Worm (Caenorhabditis elegans) whole organism, late embryonic: Measurements from ENCODE around the gene asm-3.

Experiments
- C08G9.2 ChIP-seq: sonication (generic microtip); optimal IDR thresholded peaks from 2 replicates; lab custom pipeline; 2016; ENCODE audit warnings: mild to moderate bottlenecking, missing genetic modification characterization, moderate library complexity, missing compliant biosample characterization
- F13H6.1 ChIP-seq: sonication (generic microtip); optimal IDR thresholded peaks from 2 replicates; lab custom pipeline; 2016; ENCODE audit warnings: missing genetic modification characterization, missing compliant biosample characterization
- K02D7.2 ChIP-seq: sonication (generic microtip); optimal IDR thresholded peaks from 2 replicates; lab custom pipeline; 2017; ENCODE audit warnings: mild to moderate bottlenecking, missing genetic modification characterization, missing compliant biosample characterization
- K09A11.1 ChIP-seq: sonication (generic microtip); optimal IDR thresholded peaks from 2 replicates; lab custom pipeline; 2017; ENCODE audit warnings: antibody characterized with exemption, mild to moderate bottlenecking, missing genetic modification characterization, missing compliant biosample characterization; ENCODE audit not compliant: insufficient read depth
- T23F11.4 ChIP-seq: fragments of 200-800 bp; sonication (Bioruptor generic); optimal IDR thresholded peaks from 2 replicates; lab custom pipeline; 2018; ENCODE audit warnings: mild to moderate bottlenecking, missing genetic modification characterization, missing compliant biosample characterization
- ceh-14 ChIP-seq: sonication (generic microtip); optimal IDR thresholded peaks from 2 replicates; lab custom pipeline; 2016; ENCODE audit warnings: missing genotype, missing genetic modification characterization, missing compliant biosample characterization
- ceh-19 ChIP-seq: fragments of 200-800 bp; sonication (Bioruptor generic); optimal IDR thresholded peaks from 2 replicates; lab custom pipeline; 2018; ENCODE audit warnings: mild to moderate bottlenecking, missing genetic modification characterization, missing compliant biosample characterization
- ceh-2 ChIP-seq: sonication (generic microtip); optimal IDR thresholded peaks from 2 replicates; lab custom pipeline; 2016; ENCODE audit warnings: missing genotype, missing genetic modification characterization, missing compliant biosample characterization
- ceh-24 ChIP-seq: sonication (generic microtip); optimal IDR thresholded peaks from 2 replicates; lab custom pipeline; 2016; ENCODE audit warnings: mild to moderate bottlenecking, missing genetic modification characterization, missing compliant biosample characterization
- ceh-31 ChIP-seq: sonication (generic microtip); optimal IDR thresholded peaks from 2 replicates; lab custom pipeline; 2016; ENCODE audit warnings: missing genetic modification characterization, missing compliant biosample characterization
- ceh-48 ChIP-seq: sonication (generic microtip); optimal IDR thresholded peaks from 2 replicates; lab custom pipeline; 2016; ENCODE audit warnings: missing genetic modification characterization, inconsistent platforms, missing compliant biosample characterization
- ceh-6 ChIP-seq: fragments of 200-800 bp; sonication (Bioruptor generic); optimal IDR thresholded peaks from 2 replicates; lab custom pipeline; 2018; ENCODE audit warnings: mild to moderate bottlenecking, missing genetic modification characterization, missing compliant biosample characterization
- che-1 ChIP-seq: sonication (generic microtip); optimal IDR thresholded peaks from 2 replicates; lab custom pipeline; 2016; ENCODE audit warnings: mild to moderate bottlenecking, missing genetic modification characterization, missing compliant biosample characterization
- dve-1 ChIP-seq: sonication (generic microtip); optimal IDR thresholded peaks from 2 replicates; lab custom pipeline; 2017; ENCODE audit warnings: antibody characterized with exemption, mild to moderate bottlenecking, missing genetic modification characterization, missing compliant biosample characterization
- elt-4 ChIP-seq: sonication (generic microtip); optimal IDR thresholded peaks from 2 replicates; lab custom pipeline; 2016; ENCODE audit warnings: missing genetic modification characterization, missing compliant biosample characterization
- eyg-1 ChIP-seq: sonication (generic microtip); optimal IDR thresholded peaks from 2 replicates; lab custom pipeline; 2016; ENCODE audit warnings: missing genotype, missing genetic modification characterization, missing compliant biosample characterization
- fax-1 ChIP-seq: sonication (generic microtip); optimal IDR thresholded peaks from 2 replicates; lab custom pipeline; 2016; ENCODE audit warnings: missing genotype, missing genetic modification characterization, missing compliant biosample characterization
- fkh-6 ChIP-seq: sonication (generic microtip); optimal IDR thresholded peaks from 2 replicates; lab custom pipeline; 2016; ENCODE audit warnings: missing genetic modification characterization, missing compliant biosample characterization
- gmeb-2 ChIP-seq: sonication (generic microtip); optimal IDR thresholded peaks from 2 replicates; lab custom pipeline; 2016; ENCODE audit warnings: missing genetic modification characterization, inconsistent platforms, missing compliant biosample characterization
- hlh-13 ChIP-seq: fragments of 200-800 bp; sonication (Bioruptor generic); optimal IDR thresholded peaks from 2 replicates; lab custom pipeline; 2018; ENCODE audit warnings: mild to moderate bottlenecking, missing genetic modification characterization, missing compliant biosample characterization
- hlh-15 ChIP-seq: sonication (generic microtip); optimal IDR thresholded peaks from 2 replicates; lab custom pipeline; 2016; ENCODE audit warnings: missing genetic modification characterization, missing compliant biosample characterization
- hlh-6 ChIP-seq: sonication (generic microtip); optimal IDR thresholded peaks from 2 replicates; lab custom pipeline; 2016; ENCODE audit warnings: missing genotype, missing genetic modification characterization, missing compliant biosample characterization
- hlh-8 ChIP-seq: sonication (generic microtip); optimal IDR thresholded peaks from 2 replicates; lab custom pipeline; 2016; ENCODE audit warnings: missing genotype, missing genetic modification characterization, missing compliant biosample characterization
- lim-6 ChIP-seq: sonication (generic microtip); optimal IDR thresholded peaks from 2 replicates; lab custom pipeline; 2016; ENCODE audit warnings: missing genetic modification characterization, missing compliant biosample characterization
- lin-11 ChIP-seq: fragments of 200-800 bp; sonication (Bioruptor generic); optimal IDR thresholded peaks from 2 replicates; lab custom pipeline; 2018; ENCODE audit warnings: mild to moderate bottlenecking, missing genetic modification characterization, missing compliant biosample characterization
- madf-2 ChIP-seq: sonication (generic microtip); optimal IDR thresholded peaks from 2 replicates; lab custom pipeline; 2017; ENCODE audit warnings: missing genetic modification characterization, missing compliant biosample characterization
- mec-3 ChIP-seq: sonication (generic microtip); optimal IDR thresholded peaks from 2 replicates; lab custom pipeline; 2016; ENCODE audit warnings: borderline replicate concordance, missing genetic modification characterization, missing compliant biosample characterization
- nfya-1 ChIP-seq: sonication (generic microtip); optimal IDR thresholded peaks from 2 replicates; lab custom pipeline; 2017; ENCODE audit warnings: missing genetic modification characterization, mild to moderate bottlenecking, missing compliant biosample characterization, antibody characterized with exemption, moderate library complexity
- nhr-11 ChIP-seq: fragments of 150-350 bp; optimal IDR thresholded peaks from 2 replicates; lab custom pipeline; 2014; ENCODE audit warnings: missing biosample characterization, missing genetic modification characterization
- nhr-232 ChIP-seq: sonication (generic microtip); optimal IDR thresholded peaks from 2 replicates; lab custom pipeline; 2016; ENCODE audit warnings: missing genetic modification characterization, missing compliant biosample characterization
- odd-2 ChIP-seq: sonication (generic microtip); optimal IDR thresholded peaks from 2 replicates; lab custom pipeline; 2017; ENCODE audit warnings: antibody characterized with exemption, mild to moderate bottlenecking, missing genetic modification characterization, missing compliant biosample characterization
- pat-9 ChIP-seq: fragments of 200-800 bp; sonication (Bioruptor generic); optimal IDR thresholded peaks from 2 replicates; lab custom pipeline; 2018; ENCODE audit warnings: mild to moderate bottlenecking, missing genetic modification characterization, moderate library complexity, missing compliant biosample characterization
- rnt-1 ChIP-seq: sonication (generic microtip); optimal IDR thresholded peaks from 2 replicates; lab custom pipeline; 2016; ENCODE audit warnings: missing genetic modification characterization, missing compliant biosample characterization
- sox-2 ChIP-seq: fragments of 200-800 bp; sonication (Bioruptor generic); IDR thresholded peaks from 2 replicates; pipeline ENCODE4 v1.3.6; 2022; ENCODE audit warnings: missing genetic modification reagents, missing genetic modification characterization, missing compliant biosample characterization
- sox-4 ChIP-seq: sonication (generic microtip); optimal IDR thresholded peaks from 2 replicates; lab custom pipeline; 2017; ENCODE audit warnings: mild to moderate bottlenecking, missing genetic modification characterization, inconsistent platforms, missing compliant biosample characterization
- tbx-2 ChIP-seq: sonication (generic microtip); optimal IDR thresholded peaks from 2 replicates; lab custom pipeline; 2016; ENCODE audit warnings: missing genetic modification characterization, missing compliant biosample characterization
- ttx-3 ChIP-seq: sonication (generic microtip); optimal IDR thresholded peaks from 2 replicates; lab custom pipeline; 2016; ENCODE audit warnings: missing genetic modification reagents, missing genetic modification characterization, missing compliant biosample characterization
- unc-42 ChIP-seq: sonication (generic microtip); optimal IDR thresholded peaks from 2 replicates; lab custom pipeline; 2016; ENCODE audit warnings: missing genotype, missing genetic modification characterization, missing compliant biosample characterization
- unc-55 ChIP-seq: sonication (generic microtip); optimal IDR thresholded peaks from 2 replicates; lab custom pipeline; 2017; ENCODE audit warnings: missing biosample characterization, missing genetic modification reagents, missing genetic modification characterization
- ztf-16 ChIP-seq: sonication (generic microtip); optimal IDR thresholded peaks from 2 replicates; lab custom pipeline; 2017; ENCODE audit warnings: missing genetic modification characterization, missing compliant biosample characterization

The asm-3 gene

DNA sequence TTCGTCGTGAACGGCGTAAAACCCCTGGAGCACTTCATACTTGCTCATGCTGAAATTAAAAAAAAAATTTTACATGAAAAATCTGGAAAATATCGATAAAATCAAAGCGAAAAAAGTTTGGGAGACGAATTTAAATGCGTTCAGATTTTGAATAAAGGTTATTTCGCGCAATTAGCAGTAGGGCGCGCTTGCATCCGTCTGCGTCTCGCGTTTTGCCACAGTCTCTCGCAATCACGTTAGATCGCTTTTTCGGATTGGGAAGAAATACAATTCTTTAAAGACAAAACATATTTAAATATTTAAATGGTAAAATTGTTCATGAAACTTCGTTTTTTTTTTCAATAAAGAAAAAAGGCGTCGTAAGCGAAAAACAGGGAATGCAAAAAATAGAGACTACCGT, 4.2 kb downstream of the asm-3 start, which contains the start of gene pig-1:
Gene pig-1 (minus strand): TSS at position 49 of the 400 bp plus-strand sequence.
- TF ChIP-seq nfya-1 (tag; lab: Kevin White, UChicago) (peak; percentile 20), unc-42 (tag; lab: Kevin White, UChicago) (peak; percentile 62), ceh-31 (tag; lab: Kevin White, UChicago) (peak; percentile 45), pat-9 (tag; lab: Kevin White, UChicago) (no peak), unc-55 (GFP tag; lab: Kevin White, UChicago) (peak; percentile 15)

DNA sequence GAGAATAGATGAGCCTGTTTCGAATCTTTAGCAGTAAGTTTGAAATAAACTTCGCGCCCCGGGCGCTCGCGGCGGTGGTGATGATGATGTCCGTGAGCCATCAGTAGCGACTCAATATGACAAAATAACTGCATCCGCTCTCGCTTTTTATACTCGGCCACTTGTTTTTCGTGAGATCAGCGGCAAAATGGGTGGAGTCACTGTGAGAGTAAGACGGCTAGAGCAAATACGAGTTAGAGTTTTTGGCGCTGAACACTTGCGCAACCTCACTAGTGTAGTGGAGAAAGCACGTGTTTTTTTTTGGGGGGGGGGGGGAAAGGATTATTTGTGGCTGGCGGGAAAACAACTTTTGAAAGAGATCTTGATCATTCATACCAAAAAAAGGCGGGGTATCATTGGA, 17.2 kb downstream of the asm-3 start, which contains the start of gene W03G1.5:
Gene W03G1.5 (minus strand): TSS at position 101 of the 400 bp plus-strand sequence.
- TF ChIP-seq K02D7.2 (tag; lab: Kevin White, UChicago) = no peak
- TF ChIP-seq che-1 (tag; lab: Kevin White, UChicago) = no peak

DNA sequence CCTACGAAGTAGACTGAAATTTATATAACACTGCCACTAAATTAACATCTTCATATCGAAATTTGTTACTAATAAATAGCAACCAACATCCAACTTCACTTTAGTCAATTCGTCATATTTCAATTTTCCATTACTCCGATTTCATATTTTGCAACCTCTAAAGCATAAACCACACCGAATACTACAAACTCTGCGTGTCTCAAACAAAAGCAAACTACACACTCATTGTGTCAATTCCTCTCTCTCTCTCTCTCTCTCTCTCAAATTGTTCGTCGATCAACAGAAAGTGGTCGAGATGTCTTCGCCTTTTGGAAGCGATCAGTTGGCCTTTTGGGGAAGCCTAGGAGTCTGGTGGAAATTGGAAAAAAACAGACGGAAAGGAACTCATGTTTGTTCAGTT, 19.1 kb downstream of the asm-3 start:
- no peak for TF ChIP-seq mec-3

DNA sequence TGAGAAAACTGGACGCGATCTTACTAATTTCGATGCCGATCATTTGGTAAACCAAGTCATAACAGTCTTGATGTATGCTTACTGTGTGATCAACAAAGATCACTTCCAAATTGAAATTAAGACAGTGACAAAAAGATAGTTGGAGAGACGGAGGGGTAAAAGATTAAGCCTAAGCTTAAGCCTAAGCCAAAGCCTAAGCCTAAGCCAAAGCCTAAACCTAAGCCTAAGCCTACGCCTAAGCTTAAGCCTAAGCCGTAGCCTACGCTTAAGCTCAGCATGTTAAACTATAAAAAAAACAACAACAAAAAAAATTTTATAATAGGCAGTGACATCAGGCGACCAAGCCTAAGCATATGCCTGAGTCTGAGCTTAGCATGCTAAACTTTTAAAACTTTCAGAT, 26.5 kb downstream of the asm-3 start:
- TF ChIP-seq K02D7.2 (tag; lab: Kevin White, UChicago) (no peak), dve-1 (tag; lab: Kevin White, UChicago) (peak; percentile 30), ttx-3 (tag; lab: Kevin White, UChicago) (no peak)

DNA sequence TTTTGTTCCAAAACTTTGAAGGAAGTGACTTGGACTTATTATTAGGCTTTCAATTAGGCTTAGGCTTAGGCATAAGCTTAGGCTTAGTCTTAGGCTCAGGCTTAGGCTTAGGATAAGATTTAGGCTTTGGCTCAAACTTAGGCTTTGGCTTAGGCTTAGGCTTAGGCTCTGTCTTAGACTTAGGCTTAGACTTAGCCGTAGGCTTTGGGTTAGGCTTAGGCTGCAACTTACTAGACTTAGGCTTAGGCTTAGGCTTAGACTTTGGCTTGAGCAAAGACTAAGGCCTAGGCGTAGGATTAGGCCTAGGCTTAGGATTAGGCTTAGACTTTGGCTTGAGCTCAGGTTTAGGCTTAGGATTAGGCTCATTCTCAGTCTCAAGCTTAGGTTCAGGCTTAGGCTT, 38.8 kb downstream of the asm-3 start:
- no peak for TF ChIP-seq ceh-6 (GFP tag; lab: Kevin White, UChicago)
- TF ChIP-seq sox-4 (tag; lab: Kevin White, UChicago) = no peak
- peak; percentile 79 for TF ChIP-seq dve-1 (tag; lab: Kevin White, UChicago)

DNA sequence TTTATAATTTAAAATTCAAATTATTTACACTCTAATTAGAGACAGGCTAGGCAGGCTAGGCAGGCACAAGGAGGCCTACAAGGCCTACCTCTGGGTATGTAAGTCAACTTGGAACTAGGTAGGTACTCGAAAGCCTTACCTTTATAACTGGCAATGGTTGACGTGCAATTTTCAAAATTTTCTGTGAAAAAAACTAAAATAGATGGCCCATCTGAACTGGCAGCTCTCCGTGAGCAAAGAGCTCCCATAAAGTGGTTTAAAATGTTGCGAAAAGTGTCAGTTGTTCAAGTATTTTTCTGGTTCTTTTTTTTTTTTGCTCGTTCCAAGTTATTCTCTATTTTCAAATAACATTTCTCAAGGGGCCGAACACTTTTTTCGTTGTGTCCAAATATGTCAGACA, 39.6 kb downstream of the asm-3 start:
- TF ChIP-seq nfya-1 (tag; lab: Kevin White, UChicago) (no peak), ceh-2 (tag; lab: Kevin White, UChicago) (no peak), hlh-13 (GFP tag; lab: Kevin White, UChicago) (no peak), T23F11.4 (GFP tag; lab: Kevin White, UChicago) (no peak), ceh-24 (tag; lab: Kevin White, UChicago) (no peak), madf-2 (tag; lab: Kevin White, UChicago) (no peak), lin-11 (tag; lab: Kevin White, UChicago) (no peak), sox-2 (GFP tag; lab: Robert Waterston, UW) (no peak), fax-1 (no peak), lim-6 (no peak), unc-55 (GFP tag; lab: Kevin White, UChicago) (no peak), rnt-1 (tag; lab: Kevin White, UChicago) (no peak), elt-4 (tag; lab: Kevin White, UChicago) (no peak), ttx-3 (tag; lab: Kevin White, UChicago) (no peak), odd-2 (tag; lab: Kevin White, UChicago) (no peak), hlh-8 (tag; lab: Kevin White, UChicago) (no peak), fkh-6 (tag; lab: Kevin White, UChicago) (no peak), ceh-48 (no peak), ceh-31 (tag; lab: Kevin White, UChicago) (no peak), gmeb-2 (tag; lab: Kevin White, UChicago) (no peak)

DNA sequence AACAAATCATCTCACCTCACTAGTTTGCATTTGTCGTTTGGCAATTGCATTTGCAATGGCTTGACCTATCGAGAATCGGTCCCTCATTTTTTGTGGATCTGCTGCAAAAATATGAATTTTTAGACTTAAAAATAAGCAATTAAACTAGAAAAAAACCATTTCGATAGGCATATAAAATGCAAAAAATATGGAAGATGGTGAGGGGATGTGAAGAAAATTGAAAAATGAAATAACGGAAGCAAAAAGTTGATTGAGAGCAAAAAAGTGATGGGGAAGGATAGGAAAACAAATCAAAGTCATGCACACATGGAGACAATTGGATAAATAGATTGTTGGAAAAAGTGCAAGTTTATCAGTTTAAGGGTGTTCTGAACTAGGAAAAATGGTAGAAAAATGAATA, 42.5 kb downstream of the asm-3 start, which contains the start of gene npr-37:
Gene npr-37 (minus strand): TSS at position 101 of the 400 bp plus-strand sequence.
- TF ChIP-seq eyg-1 (tag; lab: Kevin White, UChicago) = no peak
- no peak for TF ChIP-seq K09A11.1 (tag; lab: Kevin White, UChicago)
- no peak for TF ChIP-seq nhr-11 (tag; lab: Kevin White, UChicago)
- no peak for TF ChIP-seq mec-3
- TF ChIP-seq ztf-16 (tag; lab: Kevin White, UChicago) = no peak
- TF ChIP-seq C08G9.2 (tag; lab: Kevin White, UChicago) = no peak
- no peak for TF ChIP-seq dve-1 (tag; lab: Kevin White, UChicago)
- no peak for TF ChIP-seq hlh-6 (tag; lab: Kevin White, UChicago)
- no peak for TF ChIP-seq ceh-2 (tag; lab: Kevin White, UChicago)
- TF ChIP-seq lim-6 = no peak
- TF ChIP-seq F13H6.1 (tag; lab: Kevin White, UChicago) = no peak
- no peak for TF ChIP-seq sox-4 (tag; lab: Kevin White, UChicago)
- no peak for TF ChIP-seq che-1 (tag; lab: Kevin White, UChicago)
- TF ChIP-seq nhr-232 (tag; lab: Kevin White, UChicago) = no peak
- no peak for TF ChIP-seq ceh-14 (tag; lab: Kevin White, UChicago)
- TF ChIP-seq tbx-2 (tag; lab: Kevin White, UChicago) = no peak
- no peak for TF ChIP-seq ceh-19 (GFP tag; lab: Kevin White, UChicago)
- TF ChIP-seq hlh-15 (tag; lab: Kevin White, UChicago) = no peak
